Worm (Caenorhabditis elegans): Measurements from ENCODE around the gene C10A4.4.

The C10A4.4 gene

DNA sequence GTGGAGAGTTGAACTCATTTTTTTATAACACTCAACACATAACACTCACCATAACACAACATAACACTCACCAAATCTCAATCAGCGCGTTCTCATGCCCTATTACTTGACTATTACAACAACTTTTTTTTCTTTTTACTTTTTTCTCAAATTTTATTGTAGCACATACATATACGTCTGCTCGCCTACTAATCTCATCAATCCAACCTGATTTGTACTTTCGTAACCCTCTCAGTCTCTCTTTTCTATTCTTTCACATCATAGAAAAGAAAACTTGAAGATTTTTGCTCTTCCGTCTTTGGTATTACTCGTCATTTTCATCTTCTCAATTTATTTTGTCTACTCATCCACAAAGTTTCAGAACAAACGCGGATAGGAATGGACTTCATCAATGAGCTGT, 23.9 kb upstream of the C10A4.4 start, which contains the start of gene npr-8:
npr-8 (plus strand) TSS at position 362 of the 400 bp plus-strand sequence.
- TF ChIP-seq mes-4 (tag; optimal IDR thresholded peaks at IDR 0.05): no peak
- no peak for TF ChIP-seq attf-6 (GFP tag; IDR thresholded peaks at IDR 0.05)
- no peak for TF ChIP-seq F22D6.2 (tag; optimal IDR thresholded peaks at IDR 0.05)
- no peak for TF ChIP-seq atf-7 (tag; optimal IDR thresholded peaks at IDR 0.05)
- no peak for TF ChIP-seq ama-1 (optimal IDR thresholded peaks at IDR 0.05)
- no peak for TF ChIP-seq ama-1 (GFP tag; optimal IDR thresholded peaks at IDR 0.05)
- TF ChIP-seq sptf-2 (GFP tag; optimal IDR thresholded peaks at IDR 0.05): no peak

DNA sequence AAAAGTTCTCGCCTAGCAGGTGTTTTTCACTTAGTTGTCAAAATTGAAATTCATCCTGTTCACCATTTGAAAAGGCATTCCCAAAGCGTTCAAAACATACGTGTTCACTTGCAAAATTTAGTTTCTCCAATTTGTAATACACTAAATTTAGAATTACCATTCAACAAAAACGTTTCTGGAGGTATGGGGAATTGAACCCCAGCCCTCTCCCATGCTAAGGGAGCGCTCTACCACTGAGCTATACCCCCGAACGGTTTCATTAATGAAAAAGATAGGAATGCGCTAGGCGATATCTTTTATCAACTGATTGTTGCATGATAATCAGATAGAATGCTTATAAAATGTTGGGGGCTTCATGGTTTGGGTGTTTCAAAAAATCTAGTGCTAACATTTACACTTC, 22.3 kb upstream of the C10A4.4 start:
- TF ChIP-seq dpl-1 (GFP tag; optimal IDR thresholded peaks at IDR 0.05) (no peak), him-1 (tag; optimal IDR thresholded peaks at IDR 0.05) (peak; percentile 78), snpc-1.1 (tag; optimal IDR thresholded peaks at IDR 0.05; ENCODE audit: insufficient read depth) (no peak), lin-35 (GFP tag; optimal IDR thresholded peaks at IDR 0.05) (no peak), unc-62 (GFP tag; optimal IDR thresholded peaks at IDR 0.05) (no peak), nhr-90 (tag; optimal IDR thresholded peaks at IDR 0.05) (no peak), ekl-4 (GFP tag; IDR thresholded peaks at IDR 0.05) (peak; percentile 54; the same call in 1 of the 2 replicates), tbp1 (GFP tag; optimal IDR thresholded peaks at IDR 0.05) (peak; percentile 87), F33H1.4 (GFP tag; IDR thresholded peaks at IDR 0.05) (no peak), snpc-1.3 (tag; optimal IDR thresholded peaks at IDR 0.05; ENCODE audit: insufficient read depth) (peak; percentile 70), lin-54 (GFP tag; optimal IDR thresholded peaks at IDR 0.05) (no peak), bed-2 (GFP tag; IDR thresholded peaks at IDR 0.05) (no peak), ccch-3 (GFP tag; optimal IDR thresholded peaks at IDR 0.05) (no peak), madf-10 (tag; optimal IDR thresholded peaks at IDR 0.05) (peak; percentile 12), nhr-120 (GFP tag; IDR thresholded peaks at IDR 0.05) (no peak), rpc-1 (optimal IDR thresholded peaks at IDR 0.05) (peak; percentile 83), rpc-1 (tag; optimal IDR thresholded peaks at IDR 0.05) (peak; percentile 92), mel-28 (tag; optimal IDR thresholded peaks at IDR 0.05; ENCODE audit: borderline replicate concordance) (no peak), mxl-1 (tag; optimal IDR thresholded peaks at IDR 0.05) (peak; percentile 17), K12H6.12 (tag; optimal IDR thresholded peaks at IDR 0.05) (no peak), ama-1 (optimal IDR thresholded peaks at IDR 0.05) (no peak), ama-1 (GFP tag; optimal IDR thresholded peaks at IDR 0.05) (peak in 1 of 2 experiments; percentile 47), nfyb-1 (GFP tag; IDR thresholded peaks at IDR 0.05) (peak; percentile 55; the same call in 1 of the 2 replicates), snpc-3.4 (tag; optimal IDR thresholded peaks at IDR 0.05) (peak; percentile 31), egrh-3 (GFP tag; IDR thresholded peaks at IDR 0.05) (no peak), ceh-27 (GFP tag; optimal IDR thresholded peaks at IDR 0.05) (no peak), ceh-91 (GFP tag; IDR thresholded peaks at IDR 0.05) (no peak), mes-4 (tag; optimal IDR thresholded peaks at IDR 0.05) (peak; percentile 31), tlf-1 (GFP tag; optimal IDR thresholded peaks at IDR 0.05) (no peak), sptf-2 (GFP tag; optimal IDR thresholded peaks at IDR 0.05) (peak; percentile 39), zim-3 (tag; optimal IDR thresholded peaks at IDR 0.05) (no peak), ZK185.1 (tag; optimal IDR thresholded peaks at IDR 0.05; ENCODE audit: poor library complexity, severe bottlenecking) (peak; percentile 32), lin-40 (tag; optimal IDR thresholded peaks at IDR 0.05) (no peak), madf-3 (GFP tag; IDR thresholded peaks at IDR 0.05) (0 out of 2 replicates have a peak, but pooled peaks have one; percentile 44), nfya-2 (GFP tag; IDR thresholded peaks at IDR 0.05) (no peak), snpc-4 (GFP tag; optimal IDR thresholded peaks at IDR 0.05) (peak; percentile 48), snpc-4 (tag; optimal IDR thresholded peaks at IDR 0.05) (no peak), rec-8 (tag; optimal IDR thresholded peaks at IDR 0.05) (peak in 1 of 2 experiments; percentile 26), B0261.1 (tag; optimal IDR thresholded peaks at IDR 0.05) (peak; percentile 72), hmg-20 (GFP tag; IDR thresholded peaks at IDR 0.05) (no peak), die-1 (tag; optimal IDR thresholded peaks at IDR 0.05) (peak; percentile 61), atf-7 (tag; optimal IDR thresholded peaks at IDR 0.05) (peak; percentile 8), K11D2.4 (GFP tag; IDR thresholded peaks at IDR 0.05) (no peak), dox-1 (GFP tag; IDR thresholded peaks at IDR 0.05) (no peak), hlh-26 (GFP tag; conservative IDR thresholded peaks at IDR 0.05) (no peak)

Data from whole organism, young adult.